Fruit fly (Drosophila melanogaster): Measurements from ENCODE around the gene MnM.
A peak's percentile ranks its signal among the peaks of the same experiment; 100 is the strongest.

Gene MnM

DNA sequence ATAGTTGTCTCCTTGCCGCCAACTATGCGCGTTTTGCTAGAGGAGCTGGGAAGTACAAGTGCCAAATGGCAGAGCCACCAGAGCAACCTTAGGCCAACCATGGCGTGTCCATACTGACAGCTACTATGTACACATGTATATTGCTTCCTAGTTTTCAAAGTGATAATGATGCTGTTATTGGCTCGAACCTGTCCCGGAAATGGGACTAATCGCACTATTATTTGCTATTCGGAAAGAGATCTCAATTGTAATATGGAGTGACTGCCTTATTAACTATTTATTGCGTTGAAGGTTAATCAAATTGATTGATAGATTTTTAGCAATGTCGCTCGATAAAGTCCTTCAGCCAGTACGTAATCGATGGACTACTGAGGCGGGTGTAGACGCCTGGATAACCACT lies 26.0 kb upstream of the MnM start, which contains the start of gene CG33159:
Gene CG33159, minus strand, starts transcription at position 101 of the 400 bp plus-strand sequence.
- no peak for TF ChIP-seq Hr78 (GFP tag; optimal IDR thresholded peaks at IDR 0.05)
- no peak for TF ChIP-seq Jra (GFP tag; optimal IDR thresholded peaks at IDR 0.05)
- TF ChIP-seq dsf (GFP tag; optimal IDR thresholded peaks at IDR 0.05; ENCODE audit: borderline replicate concordance) = no peak
- no peak for TF ChIP-seq Dif (GFP tag; optimal IDR thresholded peaks at IDR 0.05; ENCODE audit: partially characterized antibody)
- no peak for TF ChIP-seq dmrt93B (GFP tag; optimal IDR thresholded peaks at IDR 0.05)
- no peak for TF ChIP-seq Hnf4 (GFP tag; optimal IDR thresholded peaks at IDR 0.05)
- TF ChIP-seq Hr83 (GFP tag; optimal IDR thresholded peaks at IDR 0.05; ENCODE audit: poor library complexity, severe bottlenecking) = no peak
- TF ChIP-seq usp (GFP tag; optimal IDR thresholded peaks at IDR 0.05) = no peak
- TF ChIP-seq tai (GFP tag; optimal IDR thresholded peaks at IDR 0.05) = no peak
- TF ChIP-seq woc (GFP tag; optimal IDR thresholded peaks at IDR 0.05) = no peak
- no peak for TF ChIP-seq Rel (GFP tag; optimal IDR thresholded peaks at IDR 0.05)
- no peak for TF ChIP-seq Rel (tag; optimal IDR thresholded peaks at IDR 0.05)
- no peak for TF ChIP-seq sage (GFP tag; optimal IDR thresholded peaks at IDR 0.05)
- no peak for TF ChIP-seq CG32264 (GFP tag; optimal IDR thresholded peaks at IDR 0.05)
- no peak for TF ChIP-seq CG9705 (GFP tag; optimal IDR thresholded peaks at IDR 0.05)
- TF ChIP-seq rgr (GFP tag; optimal IDR thresholded peaks at IDR 0.05) = no peak
- TF ChIP-seq N (GFP tag; optimal IDR thresholded peaks at IDR 0.05) = no peak

dm6 chr3L:3203062-3203461 lies 24.7 kb upstream of the MnM start, which contains the start of gene CG32271:
CG32271 (minus strand) TSS chr3L:3203162.
- TF ChIP-seq Rel (GFP tag; optimal IDR thresholded peaks at IDR 0.05) = no peak
- no peak for TF ChIP-seq Rel (tag; optimal IDR thresholded peaks at IDR 0.05)
- TF ChIP-seq fru (GFP tag; optimal IDR thresholded peaks at IDR 0.05) = no peak
- TF ChIP-seq CG32264 (GFP tag; optimal IDR thresholded peaks at IDR 0.05) = no peak
- no peak for TF ChIP-seq Myc (optimal IDR thresholded peaks at IDR 0.05)
- TF ChIP-seq CrebA (GFP tag; optimal IDR thresholded peaks at IDR 0.05; ENCODE audit: borderline replicate concordance) = no peak
- no peak for TF ChIP-seq Sp1 (GFP tag; optimal IDR thresholded peaks at IDR 0.05)
- no peak for TF ChIP-seq jim (GFP tag; optimal IDR thresholded peaks at IDR 0.05)

- TF ChIP-seq sv (GFP tag; optimal IDR thresholded peaks at IDR 0.05) = peak; percentile 69
- peak; percentile 81 for TF ChIP-seq br (GFP tag; optimal IDR thresholded peaks at IDR 0.05)
- no peak for TF ChIP-seq Hr78 (GFP tag; optimal IDR thresholded peaks at IDR 0.05)
- TF ChIP-seq Vsx2 (GFP tag; optimal IDR thresholded peaks at IDR 0.05; ENCODE audit: partially characterized antibody) = no peak
- TF ChIP-seq OdsH (GFP tag; optimal IDR thresholded peaks at IDR 0.05) = peak; percentile 75
- TF ChIP-seq Sp1 (GFP tag; optimal IDR thresholded peaks at IDR 0.05) = peak; percentile 80
- TF ChIP-seq tai (GFP tag; optimal IDR thresholded peaks at IDR 0.05) = no peak
- no peak for TF ChIP-seq Rel (GFP tag; optimal IDR thresholded peaks at IDR 0.05)
- peak; percentile 73 for TF ChIP-seq Rel (tag; optimal IDR thresholded peaks at IDR 0.05)
- TF ChIP-seq rgr (GFP tag; optimal IDR thresholded peaks at IDR 0.05) = peak; percentile 87
- peak; percentile 62 for TF ChIP-seq psq (GFP tag; optimal IDR thresholded peaks at IDR 0.05)
- TF ChIP-seq CG9705 (GFP tag; optimal IDR thresholded peaks at IDR 0.05) = peak; percentile 63
- TF ChIP-seq foxo (GFP tag; optimal IDR thresholded peaks at IDR 0.05) = peak in 1 of 2 experiments; percentile 90
- TF ChIP-seq HLH106 (tag; optimal IDR thresholded peaks at IDR 0.05) = peak; percentile 79
- TF ChIP-seq ey (GFP tag; optimal IDR thresholded peaks at IDR 0.05) = peak; percentile 76
- TF ChIP-seq jim (GFP tag; optimal IDR thresholded peaks at IDR 0.05) = peak; percentile 90
- peak; percentile 57 for TF ChIP-seq Hr83 (GFP tag; optimal IDR thresholded peaks at IDR 0.05; ENCODE audit: poor library complexity, severe bottlenecking)
- TF ChIP-seq CG32264 (GFP tag; optimal IDR thresholded peaks at IDR 0.05) = peak; percentile 18
- TF ChIP-seq Abd-B (GFP tag; optimal IDR thresholded peaks at IDR 0.05) = no peak
- TF ChIP-seq CrebA (GFP tag; optimal IDR thresholded peaks at IDR 0.05; ENCODE audit: borderline replicate concordance) = peak; percentile 97
- peak; percentile 83 for TF ChIP-seq Myc (optimal IDR thresholded peaks at IDR 0.05)
- no peak for TF ChIP-seq Hnf4 (GFP tag; optimal IDR thresholded peaks at IDR 0.05)
- TF ChIP-seq Mio (GFP tag; optimal IDR thresholded peaks at IDR 0.05) = no peak
- TF ChIP-seq h (GFP tag; optimal IDR thresholded peaks at IDR 0.05) = peak; percentile 90
- peak; percentile 88 for TF ChIP-seq woc (GFP tag; optimal IDR thresholded peaks at IDR 0.05)
- peak; percentile 89 for TF ChIP-seq fru (GFP tag; optimal IDR thresholded peaks at IDR 0.05)
Observed at dm6 chr3L:3198447-3199402, 20.3 kb upstream of the MnM start, which contains the start of the genes CG32276 and gry. CG32276 (minus strand) TSS chr3L:3199047. gry (plus strand) TSS chr3L:3199090.
